Fruit fly (Drosophila melanogaster): Measurements from ENCODE around the gene Naa60.
A peak's percentile ranks its signal among the peaks of the same experiment; 100 is the strongest.

The Naa60 gene

dm6 chr3L:9776804-9777393 is 50.2 kb downstream of the Naa60 start (continued):
- no peak for TF ChIP-seq zen (tag; optimal IDR thresholded peaks at IDR 0.05)
- TF ChIP-seq CG3163 (GFP tag; optimal IDR thresholded peaks at IDR 0.05): no peak
- 0 out of 3 replicates have a peak, but pooled peaks have one; percentile 11 for TF ChIP-seq Dbx (GFP tag; IDR thresholded peaks at IDR 0.05)
- no peak for TF ChIP-seq CG7928 (GFP tag; optimal IDR thresholded peaks at IDR 0.05)
- no peak for TF ChIP-seq CG12769 (tag; optimal IDR thresholded peaks at IDR 0.05)
- peak; percentile 71 for TF ChIP-seq cwo (GFP tag; optimal IDR thresholded peaks at IDR 0.05)
- TF ChIP-seq CG11093 (GFP tag; IDR thresholded peaks at IDR 0.05): no peak
- no peak for TF ChIP-seq zfh2 (GFP tag; optimal IDR thresholded peaks at IDR 0.05)
- TF ChIP-seq CG12236 (GFP tag; optimal IDR thresholded peaks at IDR 0.05): no peak
- no peak for TF ChIP-seq cas (GFP tag; IDR thresholded peaks at IDR 0.05)
- TF ChIP-seq z (GFP tag; IDR thresholded peaks at IDR 0.05): peak; percentile 32; the same call in 1 of the 3 replicates
- no peak for TF ChIP-seq CG7839 (tag; optimal IDR thresholded peaks at IDR 0.05)
- no peak for TF ChIP-seq CG42726 (GFP tag; IDR thresholded peaks at IDR 0.05; ENCODE audit: partially characterized antibody)
- 0 out of 4 replicates have a peak, but pooled peaks have one; percentile 11 for TF ChIP-seq chinmo (GFP tag; IDR thresholded peaks at IDR 0.05; ENCODE audit: partially characterized antibody)
- TF ChIP-seq Hand (GFP tag; optimal IDR thresholded peaks at IDR 0.05): no peak
- no peak for TF ChIP-seq CG17829 (tag; optimal IDR thresholded peaks at IDR 0.05)
- TF ChIP-seq CG17186 (GFP tag; optimal IDR thresholded peaks at IDR 0.05): no peak
- no peak for TF ChIP-seq Hr51 (GFP tag; optimal IDR thresholded peaks at IDR 0.05)
- no peak for TF ChIP-seq Nf-YA (GFP tag; IDR thresholded peaks at IDR 0.05)
- no peak for TF ChIP-seq CG1233 (GFP tag; optimal IDR thresholded peaks at IDR 0.05)
